Worm (Caenorhabditis elegans): Measurements from ENCODE around the gene gldi-6.

DNA sequence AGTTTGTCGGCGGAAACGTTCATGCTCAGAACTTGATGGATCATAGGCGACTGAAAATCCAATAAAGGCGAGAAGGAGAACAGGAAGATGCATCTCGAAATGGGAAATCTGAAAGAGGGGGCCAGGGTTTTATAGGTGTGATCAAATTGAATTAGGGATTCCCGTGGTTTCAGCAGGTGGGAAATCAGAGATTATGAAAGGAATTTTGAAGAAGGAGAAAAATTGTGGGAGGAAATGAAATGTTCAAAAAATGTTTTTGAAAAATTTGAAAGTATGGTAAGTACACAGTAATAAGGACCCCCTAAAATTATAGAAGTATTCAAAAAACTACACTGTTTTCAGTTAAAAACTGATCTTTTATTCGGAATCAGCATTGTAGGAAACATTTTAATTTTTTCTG is 23.8 kb downstream of the gldi-6 start, which contains the start of gene Y49F6B.20:
- no peak for TF ChIP-seq unc-62 (GFP tag; optimal IDR thresholded peaks at IDR 0.05)
- TF ChIP-seq hrde-1 (tag; optimal IDR thresholded peaks at IDR 0.05; ENCODE audit: borderline replicate concordance), result no peak
- TF ChIP-seq lir-1 (GFP tag; conservative IDR thresholded peaks at IDR 0.05), result no peak
- TF ChIP-seq mes-4 (tag; optimal IDR thresholded peaks at IDR 0.05), result no peak
- TF ChIP-seq Y67H2A.10 (GFP tag; conservative IDR thresholded peaks at IDR 0.05), result no peak
- TF ChIP-seq B0019.2 (GFP tag; conservative IDR thresholded peaks at IDR 0.05), result no peak
- no peak for TF ChIP-seq snpc-4 (GFP tag; optimal IDR thresholded peaks at IDR 0.05)
- no peak for TF ChIP-seq snpc-4 (tag; optimal IDR thresholded peaks at IDR 0.05)
- TF ChIP-seq ets-4 (GFP tag; optimal IDR thresholded peaks at IDR 0.05), result no peak
- no peak for TF ChIP-seq atf-7 (tag; optimal IDR thresholded peaks at IDR 0.05)
- no peak for TF ChIP-seq T07F8.4 (tag; optimal IDR thresholded peaks at IDR 0.05)
- no peak for TF ChIP-seq rpc-1 (optimal IDR thresholded peaks at IDR 0.05)
- TF ChIP-seq rpc-1 (tag; optimal IDR thresholded peaks at IDR 0.05), result no peak
- TF ChIP-seq attf-6 (GFP tag; IDR thresholded peaks at IDR 0.05), result no peak
